Fruit fly (Drosophila melanogaster): ENCODE measurements around the gene tws.

DNA sequence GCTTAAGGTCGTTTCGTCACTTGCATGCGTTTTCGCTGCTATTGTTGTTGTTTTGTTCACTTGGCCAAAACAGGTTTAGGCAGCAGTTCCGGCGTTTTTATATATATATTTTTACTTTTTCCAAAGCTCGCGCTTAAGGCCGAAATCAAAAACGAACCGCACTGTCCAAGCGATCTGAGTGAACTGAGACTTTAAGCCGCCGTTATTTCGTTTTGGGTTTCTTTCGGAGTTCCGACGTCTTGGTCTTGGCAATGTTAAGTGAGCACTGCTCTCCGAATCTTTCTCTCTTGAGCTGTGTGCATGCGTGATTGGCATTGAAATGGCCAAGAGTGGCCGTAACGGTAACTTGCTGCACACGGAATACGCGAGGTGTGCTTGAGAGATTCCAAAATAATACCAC lies 14.1 kb downstream of the tws start, which contains the start of gene knk:
- TF ChIP-seq CG5204 (GFP tag; optimal IDR thresholded peaks at IDR 0.05) (no peak), CG11617 (GFP tag; optimal IDR thresholded peaks at IDR 0.05) (no peak)

Data from whole organism, adult.